Worm (Caenorhabditis elegans) whole organism, L3 larva: Measurements from ENCODE around the gene ZC374.2.
A peak's percentile ranks its signal among the peaks of the same experiment; 100 is the strongest.

ENCODE experiments used
- R02D3.7 ChIP-seq: fragments of 150-350 bp; optimal IDR thresholded peaks from 2 replicates; lab custom pipeline; 2014; ENCODE audit warnings: missing biosample characterization, missing genetic modification characterization
- ZK546.5 ChIP-seq: sonication (generic microtip); optimal IDR thresholded peaks from 2 replicates; lab custom pipeline; 2017; ENCODE audit warnings: missing biosample characterization, missing genetic modification characterization
- aly-2 ChIP-seq: fragments of 150-350 bp; optimal IDR thresholded peaks from 2 replicates; lab custom pipeline; 2014; ENCODE audit warnings: missing biosample characterization, missing genetic modification characterization
- ceh-16 ChIP-seq: sonication (generic microtip); optimal IDR thresholded peaks from 2 replicates; lab custom pipeline; 2017; ENCODE audit warnings: missing biosample characterization, missing genetic modification characterization
- ceh-28 ChIP-seq: fragments of 150-350 bp; optimal IDR thresholded peaks from 2 replicates; lab custom pipeline; 2014; ENCODE audit warnings: missing biosample characterization, missing genetic modification reagents, missing genetic modification characterization
- ceh-82 ChIP-seq: fragments of 150-350 bp; optimal IDR thresholded peaks from 2 replicates; lab custom pipeline; 2014; ENCODE audit warnings: missing biosample characterization, missing genetic modification characterization
- egl-27 ChIP-seq: sonication (generic microtip); optimal IDR thresholded peaks from 4 replicates; lab custom pipeline; 2017; ENCODE audit warnings: missing biosample characterization, missing genetic modification reagents, missing genetic modification characterization
- egl-5 ChIP-seq: fragments of 150-350 bp; optimal IDR thresholded peaks from 2 replicates; lab custom pipeline; 2017; ENCODE audit warnings: missing biosample characterization, missing genetic modification reagents, missing genetic modification characterization, inconsistent platforms
- elt-1 ChIP-seq: fragments of 150-350 bp; optimal IDR thresholded peaks from 2 replicates; lab custom pipeline; 2014; ENCODE audit warnings: missing biosample characterization, missing genetic modification characterization
- elt-2 ChIP-seq: sonication (generic microtip); optimal IDR thresholded peaks from 2 replicates; lab custom pipeline; 2016; ENCODE audit warnings: missing genetic modification reagents, mild to moderate bottlenecking, missing genetic modification characterization, missing compliant biosample characterization
- eor-1 ChIP-seq, 2 experiments: fragments of 150-350 bp; optimal IDR thresholded peaks; 2 replicates each; lab custom pipeline; 2014 to 2018; ENCODE audit warnings: missing biosample characterization in 2 of 2, missing genetic modification characterization in 2 of 2
- fkh-2 ChIP-seq: fragments of 150-350 bp; optimal IDR thresholded peaks from 2 replicates; lab custom pipeline; 2014; ENCODE audit warnings: missing biosample characterization, missing genetic modification reagents, missing genetic modification characterization
- fos-1 ChIP-seq: fragments of 150-350 bp; optimal IDR thresholded peaks from 2 replicates; lab custom pipeline; 2014; ENCODE audit warnings: missing biosample characterization, missing genetic modification characterization
- hmg-11 ChIP-seq: sonication (generic microtip); optimal IDR thresholded peaks from 2 replicates; lab custom pipeline; 2016; ENCODE audit warnings: missing genetic modification characterization, missing compliant biosample characterization
- jun-1 ChIP-seq: fragments of 150-350 bp; optimal IDR thresholded peaks from 2 replicates; lab custom pipeline; 2014; ENCODE audit warnings: missing biosample characterization, missing genetic modification reagents, missing genetic modification characterization
- lin-15B ChIP-seq: fragments of 150-350 bp; optimal IDR thresholded peaks from 2 replicates; lab custom pipeline; 2014; ENCODE audit warnings: missing biosample characterization, missing genetic modification characterization
- lin-39 ChIP-seq: fragments of 150-350 bp; optimal IDR thresholded peaks from 2 replicates; lab custom pipeline; 2018; ENCODE audit warnings: missing biosample characterization, missing genetic modification reagents, missing genetic modification characterization
- lsy-12 ChIP-seq: sonication (generic microtip); optimal IDR thresholded peaks from 2 replicates; lab custom pipeline; 2016; ENCODE audit warnings: mild to moderate bottlenecking, missing genetic modification characterization, missing compliant biosample characterization
- nfya-1 ChIP-seq: sonication (generic microtip); optimal IDR thresholded peaks from 2 replicates; lab custom pipeline; 2017; ENCODE audit warnings: missing genetic modification characterization, mild to moderate bottlenecking, missing compliant biosample characterization, antibody characterized with exemption, moderate library complexity; ENCODE audit not compliant: insufficient read depth
- nhr-12 ChIP-seq: fragments of 150-350 bp; optimal IDR thresholded peaks from 2 replicates; lab custom pipeline; 2014; ENCODE audit warnings: missing biosample characterization, missing genetic modification characterization
- nhr-23 ChIP-seq: fragments of 150-350 bp; optimal IDR thresholded peaks from 2 replicates; lab custom pipeline; 2014; ENCODE audit warnings: missing biosample characterization, missing genetic modification reagents, missing genetic modification characterization
- nhr-237 ChIP-seq: fragments of 150-350 bp; optimal IDR thresholded peaks from 2 replicates; lab custom pipeline; 2014; ENCODE audit warnings: missing biosample characterization, missing genetic modification characterization
- nhr-25 ChIP-seq: sonication (generic microtip); optimal IDR thresholded peaks from 2 replicates; lab custom pipeline; 2017; ENCODE audit warnings: missing biosample characterization, missing genetic modification characterization
- nhr-43 ChIP-seq: sonication (generic microtip); optimal IDR thresholded peaks from 2 replicates; lab custom pipeline; 2016; ENCODE audit warnings: mild to moderate bottlenecking, missing genetic modification characterization, missing compliant biosample characterization; ENCODE audit not compliant: poor library complexity, severe bottlenecking
- nhr-67 ChIP-seq: fragments of 150-350 bp; optimal IDR thresholded peaks from 2 replicates; lab custom pipeline; 2014; ENCODE audit warnings: missing biosample characterization, missing genetic modification characterization
- nhr-77 ChIP-seq: fragments of 150-350 bp; optimal IDR thresholded peaks from 2 replicates; lab custom pipeline; 2014; ENCODE audit warnings: missing biosample characterization, missing genetic modification characterization
- pha-4 ChIP-seq: fragments of 150-350 bp; optimal IDR thresholded peaks from 2 replicates; lab custom pipeline; 2014; ENCODE audit warnings: missing biosample characterization, missing genetic modification reagents, missing genetic modification characterization
- sea-2 ChIP-seq: fragments of 150-350 bp; sonication (generic microtip); optimal IDR thresholded peaks from 4 replicates; lab custom pipeline; 2014; ENCODE audit warnings: missing biosample characterization, missing genetic modification reagents, missing genetic modification characterization
- skn-1 ChIP-seq: fragments of 150-350 bp; optimal IDR thresholded peaks from 2 replicates; lab custom pipeline; 2014; ENCODE audit warnings: missing biosample characterization, missing genetic modification characterization
- snpc-4 ChIP-seq: fragments of 150-350 bp; optimal IDR thresholded peaks from 2 replicates; lab custom pipeline; 2014; ENCODE audit warnings: missing biosample characterization, missing genetic modification characterization
- zag-1 ChIP-seq: fragments of 150-350 bp; optimal IDR thresholded peaks from 2 replicates; lab custom pipeline; 2014; ENCODE audit warnings: missing biosample characterization, missing genetic modification characterization
- ztf-11 ChIP-seq: fragments of 150-350 bp; optimal IDR thresholded peaks from 2 replicates; lab custom pipeline; 2014; ENCODE audit warnings: missing biosample characterization, missing genetic modification characterization

The ZC374.2 gene

DNA sequence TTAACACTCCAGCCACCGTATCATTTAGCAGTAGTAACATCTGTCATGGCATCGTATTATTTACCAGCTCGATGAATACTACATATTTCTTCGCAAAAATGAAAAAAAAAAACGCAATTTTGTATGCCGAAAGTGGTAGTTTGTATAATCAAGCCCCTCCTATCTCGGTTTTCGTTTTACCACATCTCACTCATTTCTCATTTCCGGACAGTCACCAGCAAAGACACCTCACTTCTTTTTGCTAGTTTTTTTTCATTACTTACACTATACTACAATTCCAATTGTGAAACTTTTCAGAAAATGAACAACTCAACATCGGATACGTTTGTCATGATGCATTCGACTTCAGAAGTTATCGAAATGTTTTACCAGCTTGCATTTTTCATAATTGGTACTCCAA lies 1.9 kb upstream of the ZC374.2 start, which contains the start of gene gnrr-3:
Gene gnrr-3 (plus strand): TSS at position 301 of the 400 bp plus-strand sequence.
- TF ChIP-seq nhr-237 (tag; lab: Kevin White, UChicago) (no peak), lin-15B (tag; lab: Kevin White, UChicago) (no peak), nhr-67 (no peak), zag-1 (no peak), nfya-1 (no peak), snpc-4 (tag; lab: Kevin White, UChicago) (no peak)

DNA sequence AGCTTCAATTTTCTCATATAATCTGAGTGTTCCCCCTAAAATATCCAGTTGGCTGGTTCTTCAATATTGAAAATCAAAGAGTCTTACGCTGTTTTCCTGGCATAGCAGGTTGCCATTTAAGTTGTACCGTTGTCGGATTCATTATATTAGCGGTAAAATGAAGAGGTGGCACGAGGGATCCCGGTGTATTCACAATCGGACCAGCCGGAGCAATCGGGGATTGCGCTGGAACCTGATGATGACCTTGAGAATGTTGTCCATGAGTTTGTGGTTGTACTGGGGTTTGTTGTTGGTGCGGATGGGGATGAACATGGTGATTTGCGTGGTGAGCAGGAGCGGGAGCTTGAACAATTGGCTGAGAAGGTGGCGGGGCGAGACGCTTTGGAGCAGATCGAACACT lies 2.8 kb downstream of the ZC374.2 start:
- no peak for TF ChIP-seq eor-1 (tag; optimal IDR thresholded peaks at IDR 0.05; lab: Kevin White, UChicago)
- TF ChIP-seq hmg-11 (tag; lab: Kevin White, UChicago) = no peak
- TF ChIP-seq ceh-82 = no peak
- TF ChIP-seq R02D3.7 (tag; lab: Kevin White, UChicago) = no peak
- no peak for TF ChIP-seq zag-1
- no peak for TF ChIP-seq nhr-25 (tag; lab: Kevin White, UChicago)
- TF ChIP-seq nhr-237 (tag; lab: Kevin White, UChicago) = no peak
- TF ChIP-seq lsy-12 = no peak
- no peak for TF ChIP-seq jun-1 (tag; lab: Kevin White, UChicago)
- TF ChIP-seq nhr-77 = no peak
- no peak for TF ChIP-seq aly-2 (tag; lab: Kevin White, UChicago)
- no peak for TF ChIP-seq egl-5 (tag; lab: Kevin White, UChicago)
- no peak for TF ChIP-seq lin-39 (tag; lab: Kevin White, UChicago)

DNA sequence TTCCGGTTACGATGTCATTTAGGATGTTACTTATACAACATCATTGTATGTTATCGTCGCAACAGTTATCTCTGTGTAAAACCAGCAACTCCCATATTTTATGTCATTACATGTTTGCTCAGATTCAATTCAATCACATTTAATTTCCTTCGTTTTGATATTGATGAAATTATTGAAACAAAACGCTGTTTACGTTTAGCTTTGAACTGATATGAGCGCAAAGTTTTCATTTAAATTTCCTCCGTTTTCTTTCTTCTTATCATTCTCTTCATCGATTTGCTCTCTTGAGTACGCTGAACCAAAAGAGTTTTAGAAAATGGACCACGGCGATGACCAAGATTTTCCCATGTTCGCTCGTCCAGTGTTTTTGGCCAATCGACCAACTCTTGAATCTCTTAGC lies 16.4 kb downstream of the ZC374.2 start, which contains the start of gene sek-6:
Gene sek-6 (plus strand): TSS at position 315 of the 400 bp plus-strand sequence.
- TF ChIP-seq elt-2 (peak; percentile 44), nhr-67 (no peak)
- TF ChIP-seq, all 47 proteins: peak for 1

DNA sequence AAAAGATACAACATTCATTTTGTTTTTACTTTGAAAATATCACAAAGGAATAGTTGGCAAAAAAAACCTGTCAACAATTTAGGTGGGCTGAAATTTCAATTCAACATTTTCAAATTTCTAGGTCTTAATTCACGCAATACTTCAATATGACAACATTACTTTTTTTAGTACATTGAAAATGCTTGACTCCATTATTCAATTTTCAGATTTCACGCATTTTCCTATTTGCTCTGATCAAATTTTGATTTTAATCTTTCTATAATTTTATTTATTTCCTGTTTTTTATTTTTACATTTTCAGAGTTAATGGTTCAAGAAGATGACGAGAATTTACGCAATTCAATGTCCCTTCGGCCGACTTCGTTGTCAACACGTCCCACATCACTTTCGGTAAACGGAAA lies 19.7 kb downstream of the ZC374.2 start, which contains the start of gene mkk-4:
Gene mkk-4 (plus strand): TSS at position 301 of the 400 bp plus-strand sequence.
- TF ChIP-seq fkh-2 (tag; lab: Kevin White, UChicago) = no peak
- no peak for TF ChIP-seq elt-2
- TF ChIP-seq nhr-237 (tag; lab: Kevin White, UChicago) = no peak
- TF ChIP-seq ceh-16 = no peak
- TF ChIP-seq nhr-67 = no peak
- no peak for TF ChIP-seq nhr-25 (tag; lab: Kevin White, UChicago)
- TF ChIP-seq nhr-12 (tag; lab: Kevin White, UChicago) = no peak
- no peak for TF ChIP-seq ceh-82
- TF ChIP-seq egl-5 (tag; lab: Kevin White, UChicago) = no peak
- no peak for TF ChIP-seq ztf-11 (tag; lab: Kevin White, UChicago)
- TF ChIP-seq sea-2 = no peak
- TF ChIP-seq aly-2 (tag; lab: Kevin White, UChicago) = no peak
- no peak for TF ChIP-seq fos-1 (tag; lab: Kevin White, UChicago)
- no peak for TF ChIP-seq elt-1 (tag; lab: Kevin White, UChicago)
- TF ChIP-seq nhr-43 = no peak
- TF ChIP-seq ceh-28 (tag; lab: Kevin White, UChicago) = no peak
- no peak for TF ChIP-seq skn-1 (tag; lab: Kevin White, UChicago)

DNA sequence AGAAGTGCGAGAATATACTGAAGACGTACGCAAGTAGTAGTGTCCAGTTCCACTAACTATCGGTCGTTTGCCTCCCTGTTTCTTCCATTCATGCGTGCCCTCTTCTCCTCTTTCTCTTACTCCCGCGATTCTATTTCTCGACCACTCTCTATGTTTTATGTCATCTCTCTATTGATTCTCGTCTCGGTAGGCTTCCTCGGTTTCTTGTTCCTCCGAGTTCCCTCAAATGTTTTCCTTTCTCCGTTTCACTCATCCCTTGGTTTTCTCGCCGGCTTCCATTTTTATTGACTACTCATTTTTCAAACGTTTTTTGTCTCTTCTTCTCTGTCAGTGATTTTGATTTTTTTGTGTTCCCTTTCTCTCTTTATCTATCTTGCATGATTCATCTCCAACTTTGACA lies 20.9 kb downstream of the ZC374.2 start:
- TF ChIP-seq nhr-23 (tag; lab: Kevin White, UChicago) = peak; percentile 54
- TF ChIP-seq ZK546.5 (tag; lab: Kevin White, UChicago) = no peak
- peak; percentile 48 for TF ChIP-seq lsy-12
- peak; percentile 79 for TF ChIP-seq pha-4 (tag; lab: Kevin White, UChicago)
- peak; percentile 4 for TF ChIP-seq elt-2
- peak; percentile 45 for TF ChIP-seq egl-5 (tag; lab: Kevin White, UChicago)
- TF ChIP-seq nfya-1 = peak; percentile 60
- no peak for TF ChIP-seq skn-1 (tag; lab: Kevin White, UChicago)
- peak; percentile 9 for TF ChIP-seq egl-27
- no peak for TF ChIP-seq fkh-2 (tag; lab: Kevin White, UChicago)
- peak; percentile 48 for TF ChIP-seq snpc-4 (tag; lab: Kevin White, UChicago)
- TF ChIP-seq lin-39 (tag; lab: Kevin White, UChicago) = peak; percentile 49
- peak; percentile 22 for TF ChIP-seq elt-1 (tag; lab: Kevin White, UChicago)
- peak; percentile 49 for TF ChIP-seq hmg-11 (tag; lab: Kevin White, UChicago)
- peak; percentile 30 for TF ChIP-seq nhr-25 (tag; lab: Kevin White, UChicago)
- TF ChIP-seq ceh-28 (tag; lab: Kevin White, UChicago) = peak; percentile 67
